Worm (Caenorhabditis elegans) whole organism, L2 larva: ENCODE data around the gene lgc-27.
A peak's percentile ranks its signal among the peaks of the same experiment; 100 is the strongest.
"Not testable (repeated sequence)": the region's sequence is repeated elsewhere in the genome, so short reads cannot be mapped to it uniquely, and the experiment has no call there.

Experiments used
- C34F6.9 ChIP-seq: fragments of 150-350 bp; optimal IDR thresholded peaks from 2 replicates; lab custom pipeline; 2014; ENCODE audit warnings: missing biosample characterization, missing genetic modification characterization
- F13H6.1 ChIP-seq: sonication (generic microtip); optimal IDR thresholded peaks from 2 replicates; lab custom pipeline; 2016; ENCODE audit warnings: missing genetic modification characterization, missing compliant biosample characterization
- crh-2 ChIP-seq: sonication (generic microtip); optimal IDR thresholded peaks from 2 replicates; lab custom pipeline; 2017; ENCODE audit warnings: missing biosample characterization, missing genetic modification characterization
- gmeb-1 ChIP-seq: fragments of 150-350 bp; optimal IDR thresholded peaks from 2 replicates; lab custom pipeline; 2014; ENCODE audit warnings: missing biosample characterization, missing genetic modification characterization
- lin-11 ChIP-seq: fragments of 150-350 bp; sonication (generic microtip); optimal IDR thresholded peaks from 2 replicates; lab custom pipeline; 2014; ENCODE audit warnings: missing biosample characterization, missing genetic modification characterization, inconsistent platforms, mixed read lengths
- lin-13 ChIP-seq: fragments of 150-350 bp; optimal IDR thresholded peaks from 2 replicates; lab custom pipeline; 2014; ENCODE audit warnings: missing biosample characterization, missing genetic modification reagents, missing genetic modification characterization
- lsy-2 ChIP-seq, 2 experiments: fragments of 150-350 bp in 1 of 2; sonication (generic microtip) in 1 of 2; optimal IDR thresholded peaks; 2 replicates each; lab custom pipeline; 2014 to 2017; ENCODE audit warnings: missing biosample characterization in 2 of 2, missing genetic modification characterization in 2 of 2
- mdl-1 ChIP-seq, 2 experiments: fragments of 150-350 bp in 1 of 2; sonication (generic microtip) in 1 of 2; optimal IDR thresholded peaks; 2 replicates each; lab custom pipeline; 2017; ENCODE audit warnings: missing biosample characterization in 2 of 2, missing genetic modification characterization in 2 of 2
- nhr-129 ChIP-seq: fragments of 150-350 bp; optimal IDR thresholded peaks from 2 replicates; lab custom pipeline; 2014; ENCODE audit warnings: missing biosample characterization, missing genetic modification characterization
- nhr-21 ChIP-seq: fragments of 150-350 bp; optimal IDR thresholded peaks from 2 replicates; lab custom pipeline; 2014; ENCODE audit warnings: missing biosample characterization, missing genetic modification characterization
- nhr-25 ChIP-seq: fragments of 150-350 bp; sonication (generic microtip); optimal IDR thresholded peaks from 3 replicates; lab custom pipeline; 2014; ENCODE audit warnings: missing biosample characterization, missing genetic modification characterization
- nhr-6 ChIP-seq: fragments of 150-350 bp; optimal IDR thresholded peaks from 2 replicates; lab custom pipeline; 2014; ENCODE audit warnings: missing biosample characterization, missing genetic modification characterization
- sma-3 ChIP-seq: sonication (generic microtip); optimal IDR thresholded peaks from 2 replicates; lab custom pipeline; 2016; ENCODE audit warnings: missing genetic modification reagents, missing genetic modification characterization, missing compliant biosample characterization
- sma-9 ChIP-seq, 2 experiments: fragments of 150-350 bp in 1 of 2; sonication (generic microtip) in 1 of 2; optimal IDR thresholded peaks; 2 replicates each; lab custom pipeline; 2014 to 2016; ENCODE audit warnings: missing genetic modification characterization in 2 of 2, mild to moderate bottlenecking in 1 of 2, missing biosample characterization in 1 of 2, missing compliant biosample characterization in 1 of 2, missing genetic modification reagents in 1 of 2, moderate library complexity in 1 of 2
- unc-55 ChIP-seq: fragments of 150-350 bp; sonication (generic microtip); optimal IDR thresholded peaks from 3 replicates; lab custom pipeline; 2014; ENCODE audit warnings: missing biosample characterization, missing genetic modification reagents, missing genetic modification characterization

The lgc-27 gene

ce11 chrII:4701482-4702119 is 52.7 kb downstream of the lgc-27 start, which contains the start of gene unc-85:
Gene unc-85, plus strand, starts transcription at chrII:4702069.
- TF ChIP-seq F13H6.1 (tag; lab: Kevin White, UChicago) (peak; percentile 80), crh-2 (tag; lab: Kevin White, UChicago) (peak; percentile 73), nhr-25 (tag; lab: Kevin White, UChicago) (peak; percentile 69), unc-55 (GFP tag; lab: Kevin White, UChicago) (peak; percentile 69), nhr-129 (tag; lab: Kevin White, UChicago) (peak; percentile 71), mdl-1 (tag; optimal IDR thresholded peaks at IDR 0.05; lab: Kevin White, UChicago) (peak in 1 of 2 experiments; percentile 44), sma-9 (GFP tag; optimal IDR thresholded peaks at IDR 0.05; lab: Kevin White, UChicago) (peak; percentile 22), lin-13 (GFP tag; lab: Kevin White, UChicago) (peak; percentile 65), nhr-21 (tag; lab: Kevin White, UChicago) (peak; percentile 17), gmeb-1 (tag; lab: Kevin White, UChicago) (peak; percentile 58), lsy-2 (tag; optimal IDR thresholded peaks at IDR 0.05; lab: Kevin White, UChicago) (peak; percentile 66 to 89), nhr-6 (peak; percentile 22), C34F6.9 (tag; lab: Kevin White, UChicago) (peak; percentile 62), lin-11 (peak; percentile 23), sma-3 (GFP tag; lab: Kevin White, UChicago) (peak; percentile 78)
- not testable (repeated sequence) for TF ChIP-seq sma-9 (tag; optimal IDR thresholded peaks at IDR 0.05; lab: Kevin White, UChicago)
